Fruit fly (Drosophila melanogaster) whole organism, embryonic: ENCODE results near the gene CG14273.

Experiments used
- Antp ChIP-seq: fragments of 200-800 bp; sonication (Bioruptor generic); optimal IDR thresholded peaks from 3 replicates; lab custom pipeline; 2016; ENCODE audit warnings: missing biosample characterization, missing genetic modification characterization
- BtbVII ChIP-seq: fragments of 200-800 bp; sonication (Bioruptor generic); optimal IDR thresholded peaks from 3 replicates; lab custom pipeline; 2017; ENCODE audit warnings: missing biosample characterization, mild to moderate bottlenecking, missing genetic modification characterization
- CG1024 ChIP-seq: fragments of 200-800 bp; sonication (Bioruptor generic); IDR thresholded peaks from 2 replicates; pipeline ENCODE4 v1.3.6; 2022; ENCODE audit warnings: missing biosample characterization, missing genetic modification characterization
- CG10959 ChIP-seq: fragments of 200-800 bp; sonication (Bioruptor generic); IDR thresholded peaks from 2 replicates; pipeline ENCODE4 v1.3.6; 2022; ENCODE audit warnings: missing biosample characterization, missing genetic modification characterization
- CG12391 ChIP-seq: fragments of 200-800 bp; sonication (Bioruptor generic); optimal IDR thresholded peaks from 3 replicates; lab custom pipeline; 2018; ENCODE audit warnings: missing biosample characterization, mild to moderate bottlenecking, missing genetic modification characterization, moderate library complexity
- CG13775 ChIP-seq: fragments of 200-800 bp; sonication (Bioruptor generic); optimal IDR thresholded peaks from 3 replicates; lab custom pipeline; 2017; ENCODE audit warnings: missing biosample characterization, mild to moderate bottlenecking, missing genetic modification characterization
- CG14860 ChIP-seq: fragments of 200-800 bp; sonication (Bioruptor generic); IDR thresholded peaks from 3 replicates; pipeline ENCODE4 v1.3.6; 2022; ENCODE audit warnings: missing biosample characterization, missing genetic modification characterization; ENCODE audit not compliant: partially characterized antibody
- CG15696 ChIP-seq: fragments of 200-800 bp; sonication (Bioruptor generic); optimal IDR thresholded peaks from 2 replicates; lab custom pipeline; 2019; ENCODE audit warnings: missing biosample characterization, mild to moderate bottlenecking, missing genetic modification characterization, moderate library complexity
- CG1647 ChIP-seq: fragments of 200-800 bp; sonication (Bioruptor generic); optimal IDR thresholded peaks from 3 replicates; lab custom pipeline; 2016; ENCODE audit warnings: missing biosample characterization, missing genetic modification characterization
- CG18599 ChIP-seq: fragments of 200-800 bp; sonication (Bioruptor generic); optimal IDR thresholded peaks from 3 replicates; lab custom pipeline; 2017; ENCODE audit warnings: missing biosample characterization, missing genetic modification characterization, mild to moderate bottlenecking, moderate library complexity, missing genetic modification reagents
- CG31224 ChIP-seq: fragments of 200-800 bp; sonication (Bioruptor generic); IDR thresholded peaks from 2 replicates; pipeline ENCODE4 v1.3.6; 2022; ENCODE audit warnings: missing biosample characterization, missing genetic modification characterization
- CG3163 ChIP-seq: fragments of 200-800 bp; sonication (Bioruptor generic); optimal IDR thresholded peaks from 3 replicates; lab custom pipeline; 2016; ENCODE audit warnings: missing biosample characterization, missing genetic modification characterization
- CG32767 ChIP-seq: fragments of 200-800 bp; sonication (Bioruptor generic); IDR thresholded peaks from 2 replicates; pipeline ENCODE4 v1.3.6; 2022; ENCODE audit warnings: missing biosample characterization, missing genetic modification characterization
- CG33213 ChIP-seq: fragments of 200-800 bp; sonication (Bioruptor generic); optimal IDR thresholded peaks from 3 replicates; lab custom pipeline; 2016; ENCODE audit warnings: missing biosample characterization, missing genetic modification characterization
- CG34376 ChIP-seq: fragments of 200-800 bp; sonication (Bioruptor generic); optimal IDR thresholded peaks from 2 replicates; lab custom pipeline; 2018; ENCODE audit warnings: missing biosample characterization, mild to moderate bottlenecking, missing genetic modification characterization
- CG3838 ChIP-seq: fragments of 200-800 bp; sonication (Bioruptor generic); optimal IDR thresholded peaks from 3 replicates; lab custom pipeline; 2016; ENCODE audit warnings: missing biosample characterization, missing genetic modification characterization
- CG4282 ChIP-seq: fragments of 200-800 bp; sonication (Bioruptor generic); optimal IDR thresholded peaks from 2 replicates; lab custom pipeline; 2016; ENCODE audit warnings: missing biosample characterization, missing genetic modification characterization
- CG6689 ChIP-seq: fragments of 200-800 bp; sonication (Bioruptor generic); IDR thresholded peaks from 2 replicates; pipeline ENCODE4 v1.3.6; 2022; ENCODE audit warnings: missing biosample characterization, missing genetic modification characterization
- CG6791 ChIP-seq: fragments of 200-800 bp; sonication (Bioruptor generic); IDR thresholded peaks from 3 replicates; pipeline ENCODE4 v1.3.6; 2022; ENCODE audit warnings: missing biosample characterization, missing genetic modification characterization; ENCODE audit not compliant: partially characterized antibody
- CG7372 ChIP-seq: fragments of 200-800 bp; sonication (Bioruptor generic); IDR thresholded peaks from 2 replicates; pipeline ENCODE4 v1.3.6; 2022; ENCODE audit warnings: missing biosample characterization, missing genetic modification characterization
- CG8388 ChIP-seq: fragments of 200-800 bp; sonication (Bioruptor generic); optimal IDR thresholded peaks from 2 replicates; lab custom pipeline; 2019; ENCODE audit warnings: missing biosample characterization, mild to moderate bottlenecking, missing genetic modification characterization, moderate library complexity
- CG8478 ChIP-seq: fragments of >200 bp; optimal IDR thresholded peaks from 2 replicates; lab custom pipeline; 2018
- D19B ChIP-seq: fragments of 200-800 bp; sonication (Bioruptor generic); optimal IDR thresholded peaks from 2 replicates; lab custom pipeline; 2017; ENCODE audit warnings: missing biosample characterization, mild to moderate bottlenecking, missing genetic modification characterization
- E2f1 ChIP-seq: fragments of 200-800 bp; sonication (Bioruptor generic); IDR thresholded peaks from 2 replicates; pipeline ENCODE4 v1.3.6; 2022; ENCODE audit warnings: missing biosample characterization, missing genetic modification characterization
- HmgD ChIP-seq: fragments of 200-800 bp; sonication (Bioruptor generic); optimal IDR thresholded peaks from 3 replicates; lab custom pipeline; 2016; ENCODE audit warnings: missing biosample characterization, missing genetic modification characterization
- Lhr ChIP-seq: fragments of 200-800 bp; sonication (Bioruptor generic); optimal IDR thresholded peaks from 3 replicates; lab custom pipeline; 2017; ENCODE audit warnings: mild to moderate bottlenecking, missing biosample characterization, missing genetic modification reagents, missing genetic modification characterization
- MBD-R2 ChIP-seq: fragments of 200-800 bp; sonication (Bioruptor generic); IDR thresholded peaks from 2 replicates; pipeline ENCODE4 v1.3.6; 2022; ENCODE audit warnings: missing biosample characterization, missing genetic modification characterization
- Mad ChIP-seq: fragments of 200-800 bp; sonication (Bioruptor generic); optimal IDR thresholded peaks from 2 replicates; lab custom pipeline; 2016; ENCODE audit warnings: missing biosample characterization, missing genetic modification characterization
- Myb ChIP-seq: fragments of 200-800 bp; sonication (Bioruptor generic); optimal IDR thresholded peaks from 2 replicates; lab custom pipeline; 2016; ENCODE audit warnings: missing biosample characterization, missing genetic modification characterization
- NK7.1 ChIP-seq: fragments of 200-800 bp; sonication (Bioruptor generic); optimal IDR thresholded peaks from 3 replicates; lab custom pipeline; 2016; ENCODE audit warnings: missing biosample characterization, missing genetic modification characterization
- Nf-YC ChIP-seq: fragments of 200-800 bp; optimal IDR thresholded peaks from 3 replicates; lab custom pipeline; 2019; ENCODE audit warnings: missing biosample characterization, mild to moderate bottlenecking, missing genetic modification characterization, moderate library complexity
- Opbp ChIP-seq: fragments of 200-800 bp; sonication (Bioruptor generic); IDR thresholded peaks from 3 replicates; pipeline ENCODE4 v1.3.6; 2022; ENCODE audit warnings: missing biosample characterization, missing genetic modification characterization; ENCODE audit not compliant: partially characterized antibody
- Rfx ChIP-seq: fragments of 200-800 bp; sonication (Bioruptor generic); IDR thresholded peaks from 2 replicates; pipeline ENCODE4 v1.3.6; 2022; ENCODE audit warnings: missing biosample characterization, missing genetic modification characterization
- Sox102F ChIP-seq: fragments of 200-800 bp; sonication (Bioruptor generic); optimal IDR thresholded peaks from 2 replicates; lab custom pipeline; 2018; ENCODE audit warnings: missing biosample characterization, mild to moderate bottlenecking, missing genetic modification characterization, moderate library complexity
- Ssrp ChIP-seq: fragments of 200-800 bp; sonication (Bioruptor generic); optimal IDR thresholded peaks from 2 replicates; lab custom pipeline; 2018; ENCODE audit warnings: missing biosample characterization, mild to moderate bottlenecking, missing genetic modification characterization, moderate library complexity
- Trl ChIP-seq, 3 experiments: fragments of >200 bp in 2 of 3; fragments of 200-800 bp in 1 of 3; sonication (Bioruptor generic) in 1 of 3; optimal IDR thresholded peaks; 2 replicates in 1 of 3; 3 replicates in 2 of 3; lab custom pipeline; 2016 to 2017; ENCODE audit warnings: missing biosample characterization in 1 of 3, missing genetic modification characterization in 1 of 3
- aop ChIP-seq: fragments of 200-800 bp; sonication (Bioruptor generic); IDR thresholded peaks from 2 replicates; pipeline ENCODE4 v1.3.6; 2022; ENCODE audit warnings: missing biosample characterization, missing genetic modification characterization
- cato ChIP-seq: fragments of 200-800 bp; sonication (Bioruptor generic); optimal IDR thresholded peaks from 2 replicates; lab custom pipeline; 2016; ENCODE audit warnings: missing biosample characterization, missing genetic modification characterization, borderline replicate concordance
- chif ChIP-seq, 2 experiments: fragments of 200-800 bp; sonication (Bioruptor generic); optimal IDR thresholded peaks; 3 replicates each; lab custom pipeline; 2016; ENCODE audit warnings: missing biosample characterization in 2 of 2, missing genetic modification characterization in 2 of 2
- chm ChIP-seq: fragments of 200-800 bp; sonication (Bioruptor generic); IDR thresholded peaks from 2 replicates; pipeline ENCODE4 v1.3.6; 2022; ENCODE audit warnings: missing biosample characterization, missing genetic modification characterization
- ci ChIP-seq: fragments of 200-800 bp; sonication (Bioruptor generic); IDR thresholded peaks from 3 replicates; pipeline ENCODE4 v1.3.6; 2022; ENCODE audit warnings: missing biosample characterization, missing genetic modification characterization
- emc ChIP-seq: fragments of 200-800 bp; sonication (Bioruptor generic); optimal IDR thresholded peaks from 2 replicates; lab custom pipeline; 2016; ENCODE audit warnings: missing biosample characterization, missing genetic modification characterization
- ewg ChIP-seq: fragments of 200-800 bp; sonication (Bioruptor generic); optimal IDR thresholded peaks from 3 replicates; lab custom pipeline; 2017; ENCODE audit warnings: mild to moderate bottlenecking, missing biosample characterization, missing genetic modification reagents, missing genetic modification characterization
- ken ChIP-seq: fragments of 200-800 bp; sonication (Bioruptor generic); IDR thresholded peaks from 3 replicates; pipeline ENCODE4 v1.3.6; 2022; ENCODE audit warnings: missing biosample characterization, missing genetic modification characterization
- lab ChIP-seq: fragments of 200-800 bp; sonication (Bioruptor generic); optimal IDR thresholded peaks from 3 replicates; lab custom pipeline; 2017; ENCODE audit warnings: missing biosample characterization, missing genetic modification characterization, mild to moderate bottlenecking, moderate library complexity, missing genetic modification reagents
- mirr ChIP-seq: fragments of 200-800 bp; sonication (Bioruptor generic); optimal IDR thresholded peaks from 3 replicates; lab custom pipeline; 2018; ENCODE audit warnings: missing biosample characterization, mild to moderate bottlenecking, missing genetic modification characterization
- nom ChIP-seq: fragments of 200-800 bp; sonication (Bioruptor generic); optimal IDR thresholded peaks from 2 replicates; lab custom pipeline; 2017; ENCODE audit warnings: missing biosample characterization, missing genetic modification characterization, mild to moderate bottlenecking, moderate library complexity, missing genetic modification reagents
- odd ChIP-seq: fragments of 200-800 bp; sonication (Bioruptor generic); optimal IDR thresholded peaks from 2 replicates; lab custom pipeline; 2017; ENCODE audit warnings: missing biosample characterization, mild to moderate bottlenecking, missing genetic modification characterization
- peb ChIP-seq: fragments of 200-800 bp; sonication (Bioruptor generic); IDR thresholded peaks from 2 replicates; pipeline ENCODE4 v1.3.6; 2022; ENCODE audit warnings: missing biosample characterization, missing genetic modification characterization
- usp ChIP-seq: fragments of >200 bp; optimal IDR thresholded peaks from 2 replicates; lab custom pipeline; 2017; ENCODE audit warnings: missing biosample characterization, missing genetic modification characterization
- wdn ChIP-seq: fragments of 200-800 bp; sonication (Bioruptor generic); IDR thresholded peaks from 2 replicates; pipeline ENCODE4 v1.3.6; 2022; ENCODE audit warnings: missing biosample characterization, missing genetic modification characterization

Gene CG14273

DNA sequence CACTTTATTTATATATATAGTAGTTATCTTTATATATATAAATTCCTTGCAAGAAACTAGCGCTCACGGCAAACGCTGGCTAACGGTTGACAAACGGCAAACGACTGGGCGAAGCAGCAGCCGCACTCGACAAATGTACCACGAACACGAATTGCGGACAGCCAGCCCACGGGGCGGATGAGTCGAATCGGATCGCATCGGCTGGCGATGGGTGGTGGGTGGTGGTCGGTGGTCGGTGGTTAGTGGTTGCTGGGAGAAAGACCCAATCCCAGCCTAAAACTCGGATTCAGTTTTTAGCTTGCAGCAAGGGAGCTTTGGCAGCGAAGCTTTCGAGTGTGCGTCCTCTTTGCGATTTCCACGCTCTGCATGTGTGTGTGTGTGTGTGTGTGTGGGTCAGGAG lies 17.3 kb upstream of the CG14273 start, which contains the start of gene CG7781 (continued):
- TF ChIP-seq CG6689 (GFP tag; lab: Robert Waterston, UW) (no peak), Lhr (GFP tag; lab: Kevin White, UChicago) (no peak), CG13775 (GFP tag; lab: Kevin White, UChicago) (no peak), CG1647 (GFP tag; lab: Kevin White, UChicago) (no peak), Opbp (GFP tag; lab: Robert Waterston, UW) (no peak), Trl (optimal IDR thresholded peaks at IDR 0.05; lab: Kevin White, UChicago) (peak in 1 of 2 experiments; percentile 9), Trl (GFP tag; optimal IDR thresholded peaks at IDR 0.05; lab: Kevin White, UChicago) (no peak), CG4282 (GFP tag; lab: Kevin White, UChicago) (no peak), NK7.1 (GFP tag; lab: Kevin White, UChicago) (no peak), CG1024 (GFP tag; lab: Robert Waterston, UW) (0 out of 2 replicates have a peak, but pooled peaks have one; percentile 21), CG3838 (GFP tag; lab: Kevin White, UChicago) (no peak), Sox102F (GFP tag; lab: Kevin White, UChicago) (no peak), D19B (GFP tag; lab: Kevin White, UChicago) (no peak), usp (no peak), CG12391 (no peak), CG8388 (no peak), CG14860 (GFP tag; lab: Robert Waterston, UW) (no peak), HmgD (GFP tag; lab: Kevin White, UChicago) (no peak), odd (GFP tag; lab: Kevin White, UChicago) (no peak), CG10959 (GFP tag; lab: Robert Waterston, UW) (no peak), ken (GFP tag; lab: Robert Waterston, UW) (no peak), CG33213 (GFP tag; lab: Kevin White, UChicago) (no peak), CG18599 (GFP tag; lab: Kevin White, UChicago) (peak; percentile 7), CG6791 (GFP tag; lab: Robert Waterston, UW) (no peak), mirr (GFP tag; lab: Kevin White, UChicago) (no peak), ci (GFP tag; lab: Robert Waterston, UW) (0 out of 3 replicates have a peak, but pooled peaks have one; percentile 52), Antp (GFP tag; lab: Kevin White, UChicago) (no peak), CG32767 (GFP tag; lab: Robert Waterston, UW) (0 out of 2 replicates have a peak, but pooled peaks have one; percentile 11), CG31224 (GFP tag; lab: Robert Waterston, UW) (no peak), CG8478 (lab: Kevin White, UChicago) (no peak), aop (no peak), Ssrp (tag; lab: Kevin White, UChicago) (no peak), chm (GFP tag; lab: Robert Waterston, UW) (no peak; the same call in 1 of the 2 replicates), E2f1 (GFP tag; lab: Robert Waterston, UW) (0 out of 2 replicates have a peak, but pooled peaks have one; percentile 19), emc (no peak), peb (GFP tag; lab: Robert Waterston, UW) (no peak), CG34376 (GFP tag; lab: Kevin White, UChicago) (no peak), MBD-R2 (no peak), chif (GFP tag; optimal IDR thresholded peaks at IDR 0.05; lab: Kevin White, UChicago) (no peak), Rfx (GFP tag; lab: Robert Waterston, UW) (0 out of 2 replicates have a peak, but pooled peaks have one; percentile 19), Nf-YC (tag; lab: Kevin White, UChicago) (peak; percentile 7), wdn (GFP tag; lab: Robert Waterston, UW) (0 out of 2 replicates have a peak, but pooled peaks have one; percentile 11), lab (GFP tag; lab: Kevin White, UChicago) (no peak), BtbVII (GFP tag; lab: Kevin White, UChicago) (no peak), cato (GFP tag; lab: Kevin White, UChicago) (no peak), ewg (GFP tag; lab: Kevin White, UChicago) (peak; percentile 5), Mad (GFP tag; lab: Kevin White, UChicago) (no peak), nom (GFP tag; lab: Kevin White, UChicago) (no peak), Myb (GFP tag; lab: Kevin White, UChicago) (no peak), CG7372 (GFP tag; lab: Robert Waterston, UW) (0 out of 2 replicates have a peak, but pooled peaks have one; percentile 40), CG15696 (tag; lab: Kevin White, UChicago) (no peak), CG3163 (GFP tag; lab: Kevin White, UChicago) (no peak)
